Worm (Caenorhabditis elegans) whole organism, L4/young adult: ENCODE measurements around the gene M176.4.

Experiments used
- dao-5 ChIP-seq: sonication (generic microtip); optimal IDR thresholded peaks from 2 replicates; lab custom pipeline; 2016; ENCODE audit warnings: missing genotype, missing genetic modification characterization, moderate library complexity, missing compliant biosample characterization
- him-1 ChIP-seq: sonication (generic microtip); optimal IDR thresholded peaks from 2 replicates; lab custom pipeline; 2016; ENCODE audit warnings: missing genotype, missing genetic modification reagents, missing genetic modification characterization, missing compliant biosample characterization

DNA sequence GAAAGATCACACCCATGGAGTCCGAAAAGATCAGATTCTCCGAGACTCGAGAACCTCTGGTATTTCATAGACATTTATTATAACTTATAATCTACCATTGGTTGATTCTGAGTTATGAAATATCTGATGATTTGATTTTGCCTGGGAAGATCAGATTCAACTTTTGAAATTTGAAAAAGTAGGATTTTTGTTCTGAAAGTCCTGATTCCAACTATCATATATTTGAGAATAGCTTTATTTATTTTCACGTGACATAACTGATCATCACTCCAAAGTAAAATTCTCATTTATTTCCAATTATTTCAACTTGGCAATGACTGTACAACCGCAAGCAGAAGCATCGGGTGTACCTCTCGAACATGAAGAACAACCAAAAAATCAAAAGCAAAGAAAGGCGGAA lies 18.4 kb upstream of the M176.4 start, which contains the start of gene Y51B9A.7:
- TF ChIP-seq him-1 (tag; lab: Kevin White, UChicago) (no peak), dao-5 (tag; lab: Kevin White, UChicago) (no peak)
